Worm (Caenorhabditis elegans) whole organism, mixed stage, embryonic: ENCODE data around the gene C01G10.4.

Experiments used
- elt-3 ChIP-seq: fragments of 150-350 bp; optimal IDR thresholded peaks from 2 replicates; lab custom pipeline; 2014; ENCODE audit warnings: missing biosample characterization, missing genetic modification characterization
- lin-13 ChIP-seq: fragments of 150-350 bp; optimal IDR thresholded peaks from 2 replicates; lab custom pipeline; 2014; ENCODE audit warnings: missing biosample characterization, missing genetic modification characterization
- lsy-2 ChIP-seq: fragments of 150-350 bp; optimal IDR thresholded peaks from 2 replicates; lab custom pipeline; 2014; ENCODE audit warnings: missing biosample characterization, missing genetic modification characterization
- mls-2 ChIP-seq: sonication (generic microtip); optimal IDR thresholded peaks from 2 replicates; lab custom pipeline; 2016; ENCODE audit warnings: mild to moderate bottlenecking, missing genetic modification characterization, moderate library complexity, missing compliant biosample characterization
- nhr-237 ChIP-seq: fragments of 150-350 bp; optimal IDR thresholded peaks from 2 replicates; lab custom pipeline; 2014; ENCODE audit warnings: missing biosample characterization, missing genetic modification characterization
- nhr-28 ChIP-seq: fragments of 150-350 bp; optimal IDR thresholded peaks from 2 replicates; lab custom pipeline; 2014; ENCODE audit warnings: missing biosample characterization, missing genetic modification characterization
- pha-4 ChIP-seq: fragments of 150-350 bp; optimal IDR thresholded peaks from 2 replicates; lab custom pipeline; 2018; ENCODE audit warnings: missing biosample characterization, missing genetic modification reagents, missing genetic modification characterization
- unc-120 ChIP-seq: sonication (generic microtip); optimal IDR thresholded peaks from 2 replicates; lab custom pipeline; 2017; ENCODE audit warnings: missing genetic modification characterization, missing compliant biosample characterization; ENCODE audit not compliant: poor library complexity, severe bottlenecking

- TF ChIP-seq pha-4 (tag; lab: Kevin White, UChicago) (no peak), nhr-28 (no peak), lsy-2 (tag; lab: Kevin White, UChicago) (no peak), nhr-237 (no peak), elt-3 (no peak), mls-2 (tag; lab: Kevin White, UChicago) (no peak), unc-120 (tag; lab: Kevin White, UChicago) (no peak), lin-13 (tag; lab: Kevin White, UChicago) (no peak)
Observed at ce11 chrV:15094749-15095148, 5.2 kb downstream of the C01G10.4 start, which contains the start of gene srx-78.
